Fruit fly (Drosophila melanogaster) whole organism, wandering third instar larva: ENCODE measurements around the gene CG18754.
A peak's percentile ranks its signal among the peaks of the same experiment; 100 is the strongest.

Experiments
- Abd-B ChIP-seq: fragments of >200 bp; optimal IDR thresholded peaks from 2 replicates; lab custom pipeline; 2017; ENCODE audit warnings: missing biosample characterization, missing genetic modification characterization
- CG32264 ChIP-seq: fragments of 200-800 bp; sonication (Bioruptor generic); optimal IDR thresholded peaks from 2 replicates; lab custom pipeline; 2016; ENCODE audit warnings: missing biosample characterization, missing genetic modification characterization
- CG9705 ChIP-seq: fragments of 200-800 bp; sonication (Bioruptor generic); optimal IDR thresholded peaks from 2 replicates; lab custom pipeline; 2018; ENCODE audit warnings: missing biosample characterization, mild to moderate bottlenecking, missing genetic modification characterization
- CrebA ChIP-seq: fragments of 200-800 bp; sonication (Bioruptor generic); optimal IDR thresholded peaks from 2 replicates; lab custom pipeline; 2016; ENCODE audit warnings: missing biosample characterization, mild to moderate bottlenecking, missing genetic modification characterization, borderline replicate concordance
- Dfd ChIP-seq: fragments of >200 bp; optimal IDR thresholded peaks from 2 replicates; lab custom pipeline; 2017; ENCODE audit warnings: missing biosample characterization, missing genetic modification characterization
- Dif ChIP-seq: fragments of 200-275, 200-300 bp; sonication (Bioruptor generic); optimal IDR thresholded peaks from 2 replicates; lab custom pipeline; 2018; ENCODE audit warnings: missing biosample characterization, missing genetic modification characterization; ENCODE audit not compliant: partially characterized antibody
- Hnf4 ChIP-seq: fragments of 200-800 bp; sonication (Bioruptor generic); optimal IDR thresholded peaks from 2 replicates; lab custom pipeline; 2016; ENCODE audit warnings: missing biosample characterization, mild to moderate bottlenecking, missing genetic modification characterization
- Hr83 ChIP-seq: fragments of 200-300 bp; sonication (Bioruptor generic); optimal IDR thresholded peaks from 2 replicates; lab custom pipeline; 2016; ENCODE audit warnings: missing biosample characterization, mild to moderate bottlenecking, missing genetic modification characterization, moderate library complexity; ENCODE audit not compliant: poor library complexity, severe bottlenecking
- Jra ChIP-seq: sonication (Bioruptor generic); optimal IDR thresholded peaks from 2 replicates; lab custom pipeline; 2016; ENCODE audit warnings: missing biosample characterization, missing genetic modification characterization
- Myc ChIP-seq: fragments of >200 bp; optimal IDR thresholded peaks from 2 replicates; lab custom pipeline; 2017
- Rel ChIP-seq, 2 experiments: fragments of 200-800 bp; sonication (Bioruptor generic) in 1 of 2; optimal IDR thresholded peaks; 2 replicates in 1 of 2; 3 replicates in 1 of 2; lab custom pipeline; 2016 to 2019; ENCODE audit warnings: mild to moderate bottlenecking in 2 of 2, missing biosample characterization in 2 of 2, missing genetic modification characterization in 2 of 2, moderate library complexity in 1 of 2
- Sp1 ChIP-seq: fragments of 200-800 bp; sonication (Bioruptor generic); optimal IDR thresholded peaks from 3 replicates; lab custom pipeline; 2019; ENCODE audit warnings: missing biosample characterization, mild to moderate bottlenecking, missing genetic modification characterization, moderate library complexity
- dmrt93B ChIP-seq: fragments of 200-800 bp; sonication (Bioruptor generic); optimal IDR thresholded peaks from 2 replicates; lab custom pipeline; 2018; ENCODE audit warnings: missing biosample characterization, mild to moderate bottlenecking, missing genetic modification characterization
- dsf ChIP-seq: sonication (Bioruptor generic); optimal IDR thresholded peaks from 2 replicates; lab custom pipeline; 2016; ENCODE audit warnings: missing biosample characterization, missing genetic modification characterization, borderline replicate concordance
- foxo ChIP-seq, 2 experiments: fragments of 200-800 bp; sonication (Bioruptor generic); optimal IDR thresholded peaks; 2 replicates in 1 of 2; 3 replicates in 1 of 2; lab custom pipeline; 2016 to 2017; ENCODE audit warnings: missing biosample characterization in 2 of 2, missing genetic modification characterization in 2 of 2
- lola ChIP-seq: fragments of >200 bp; optimal IDR thresholded peaks from 2 replicates; lab custom pipeline; 2017; ENCODE audit warnings: missing biosample characterization, missing genetic modification characterization
- pan ChIP-seq: fragments of >200 bp; optimal IDR thresholded peaks from 2 replicates; lab custom pipeline; 2017
- psq ChIP-seq: fragments of 200-800 bp; sonication (Bioruptor generic); optimal IDR thresholded peaks from 3 replicates; lab custom pipeline; 2017; ENCODE audit warnings: missing biosample characterization, mild to moderate bottlenecking, missing genetic modification characterization, moderate library complexity
- rgr ChIP-seq: fragments of 200-800 bp; sonication (Bioruptor generic); optimal IDR thresholded peaks from 3 replicates; lab custom pipeline; 2016; ENCODE audit warnings: missing biosample characterization, mild to moderate bottlenecking, missing genetic modification characterization
- usp ChIP-seq: fragments of >200 bp; optimal IDR thresholded peaks from 2 replicates; lab custom pipeline; 2017; ENCODE audit warnings: missing biosample characterization, missing genetic modification characterization

Gene CG18754

dm6 chr3R:23733771-23734170 lies 49.9 kb downstream of the CG18754 start:
- no peak for TF ChIP-seq Rel (GFP tag; optimal IDR thresholded peaks at IDR 0.05; lab: Kevin White, UChicago)
- no peak for TF ChIP-seq Rel (tag; optimal IDR thresholded peaks at IDR 0.05; lab: Kevin White, UChicago)
- TF ChIP-seq, all 38 proteins: peak for 0

dm6 chr3R:23734573-23735404 lies 50.9 kb downstream of the CG18754 start:
- no peak for TF ChIP-seq Abd-B (GFP tag; lab: Kevin White, UChicago)
- TF ChIP-seq foxo (GFP tag; optimal IDR thresholded peaks at IDR 0.05; lab: Kevin White, UChicago), result no peak
- TF ChIP-seq psq (GFP tag; lab: Kevin White, UChicago), result no peak
- no peak for TF ChIP-seq CG9705
- no peak for TF ChIP-seq CG32264 (GFP tag; lab: Kevin White, UChicago)
- TF ChIP-seq Hr83 (GFP tag; lab: Kevin White, UChicago), result no peak
- TF ChIP-seq Sp1 (GFP tag; lab: Kevin White, UChicago), result no peak
- no peak for TF ChIP-seq Jra (GFP tag; lab: Kevin White, UChicago)
- no peak for TF ChIP-seq lola (GFP tag; lab: Kevin White, UChicago)
- TF ChIP-seq Dfd, result no peak
- TF ChIP-seq usp (GFP tag; lab: Kevin White, UChicago), result no peak
- no peak for TF ChIP-seq dmrt93B (GFP tag; lab: Kevin White, UChicago)
- no peak for TF ChIP-seq rgr
- no peak for TF ChIP-seq Dif (GFP tag; lab: Kevin White, UChicago)
- TF ChIP-seq CrebA (GFP tag; lab: Kevin White, UChicago), result no peak
- TF ChIP-seq Hnf4 (GFP tag; lab: Kevin White, UChicago), result no peak

- TF ChIP-seq dsf, result no peak
- no peak for TF ChIP-seq CG32264 (GFP tag; lab: Kevin White, UChicago)
- TF ChIP-seq Myc (lab: Kevin White, UChicago), result peak; percentile 86
- TF ChIP-seq usp (GFP tag; lab: Kevin White, UChicago), result no peak
- TF ChIP-seq pan (lab: Kevin White, UChicago), result no peak
- TF ChIP-seq, all 38 proteins: peak for 1
Observed at dm6 chr3R:23735648-23736047, 51.8 kb downstream of the CG18754 start.
